Worm (Caenorhabditis elegans) whole organism, early embryonic: Measurements from ENCODE around the gene let-756.

Source experiments
- ama-1 ChIP-seq: fragments of 150-350 bp; optimal IDR thresholded peaks from 2 replicates; lab custom pipeline; 2014
- ceh-36 ChIP-seq: sonication (generic microtip); optimal IDR thresholded peaks from 2 replicates; lab custom pipeline; 2016; ENCODE audit warnings: missing genetic modification characterization, inconsistent platforms, missing compliant biosample characterization
- ets-7 ChIP-seq: sonication (generic microtip); optimal IDR thresholded peaks from 2 replicates; lab custom pipeline; 2016; ENCODE audit warnings: missing genotype, missing genetic modification characterization, missing compliant biosample characterization
- flt-1 ChIP-seq: fragments of 200-800 bp; sonication (Bioruptor generic); IDR thresholded peaks from 2 replicates; pipeline ENCODE4 v1.3.6; 2022; ENCODE audit warnings: missing genetic modification characterization, missing compliant biosample characterization
- hmg-4 ChIP-seq: fragments of 200-800 bp; sonication (Bioruptor generic); optimal IDR thresholded peaks from 2 replicates; lab custom pipeline; 2018; ENCODE audit warnings: mild to moderate bottlenecking, missing genetic modification characterization, missing compliant biosample characterization
- sea-1 ChIP-seq: fragments of 200-800 bp; sonication (Bioruptor generic); conservative IDR thresholded peaks from 2 replicates; pipeline ENCODE4 v1.3.6; 2022; ENCODE audit warnings: missing genetic modification characterization, missing compliant biosample characterization
- tbx-11 ChIP-seq: fragments of 200-800 bp; sonication (Bioruptor generic); IDR thresholded peaks from 2 replicates; pipeline ENCODE4 v1.3.6; 2022; ENCODE audit warnings: missing genetic modification characterization, missing compliant biosample characterization
- tra-4 ChIP-seq: sonication (generic microtip); optimal IDR thresholded peaks from 2 replicates; lab custom pipeline; 2017; ENCODE audit warnings: missing genetic modification characterization, missing compliant biosample characterization

DNA sequence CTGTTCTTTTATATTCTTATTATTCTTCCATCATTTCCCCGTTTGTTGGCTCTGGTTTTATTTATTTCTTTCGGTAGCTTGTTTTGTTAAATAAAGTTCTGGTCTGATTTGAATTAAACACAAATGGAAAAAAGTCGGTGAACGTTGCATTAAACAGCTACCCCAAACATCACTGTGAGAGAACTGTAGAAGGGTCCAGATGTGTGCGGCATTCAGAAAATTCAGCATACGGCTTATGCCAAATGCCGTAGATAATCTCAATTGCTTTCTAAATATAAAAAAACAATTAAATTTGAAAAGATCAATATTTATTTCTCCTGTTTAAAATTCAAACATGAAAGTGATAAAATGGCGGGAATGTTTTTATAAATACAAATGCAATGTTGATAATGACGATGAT is 32.9 kb downstream of the let-756 start:
- TF ChIP-seq ama-1, result no peak
- no peak for TF ChIP-seq tbx-11 (GFP tag; lab: Robert Waterston, UW)
- TF ChIP-seq hmg-4 (GFP tag; lab: Kevin White, UChicago), result no peak
- TF ChIP-seq flt-1 (GFP tag; lab: Robert Waterston, UW), result no peak
- TF ChIP-seq tra-4 (tag; lab: Kevin White, UChicago), result no peak
- TF ChIP-seq ceh-36 (tag; lab: Kevin White, UChicago), result no peak
- TF ChIP-seq sea-1 (GFP tag; lab: Robert Waterston, UW), result no peak
- no peak for TF ChIP-seq ets-7 (tag; lab: Kevin White, UChicago)
